Worm (Caenorhabditis elegans) whole organism, midembryonic: ENCODE data around the gene nkb-3.

Experiments used
- T22C8.4 ChIP-seq: fragments of 200-800 bp; sonication (Bioruptor generic); IDR thresholded peaks from 2 replicates; pipeline ENCODE4 v1.3.6; 2022; ENCODE audit warnings: missing genetic modification characterization, missing compliant biosample characterization
- cog-1 ChIP-seq: sonication (generic microtip); optimal IDR thresholded peaks from 2 replicates; lab custom pipeline; 2016; ENCODE audit warnings: missing genetic modification characterization, missing compliant biosample characterization
- flt-1 ChIP-seq: fragments of 200-800 bp; sonication (Bioruptor generic); IDR thresholded peaks from 2 replicates; pipeline ENCODE4 v1.3.6; 2022; ENCODE audit warnings: missing genetic modification characterization, missing compliant biosample characterization
- med-1 ChIP-seq: sonication (generic microtip); optimal IDR thresholded peaks from 2 replicates; lab custom pipeline; 2017; ENCODE audit warnings: missing genetic modification characterization, mild to moderate bottlenecking, missing compliant biosample characterization, antibody characterized with exemption, missing genetic modification reagents; ENCODE audit not compliant: insufficient read depth
- tab-1 ChIP-seq: fragments of 200-800 bp; sonication (Bioruptor generic); IDR thresholded peaks from 2 replicates; pipeline ENCODE4 v1.3.6; 2022; ENCODE audit warnings: missing genetic modification characterization, missing compliant biosample characterization

DNA sequence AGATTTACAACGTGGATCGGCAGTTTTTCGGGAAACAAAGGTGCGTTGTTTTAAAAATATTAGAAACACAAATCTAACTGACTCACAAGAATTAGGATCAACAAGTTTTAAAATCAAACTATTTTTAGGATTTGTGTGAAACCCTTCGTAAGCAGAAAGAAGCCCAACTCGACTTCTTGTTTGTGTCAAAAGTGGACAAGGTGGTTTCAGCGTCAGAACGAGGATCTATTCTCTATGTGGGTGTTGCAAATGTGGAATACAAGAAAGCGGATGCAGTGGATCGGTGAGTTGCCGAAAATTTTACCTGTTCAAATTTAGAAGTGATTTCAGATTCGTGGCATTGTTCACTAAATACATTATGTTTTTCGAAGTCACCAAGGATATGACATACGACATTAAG is 41.4 kb downstream of the nkb-3 start:
- TF ChIP-seq tab-1 (GFP tag; lab: Robert Waterston, UW) (no peak), cog-1 (no peak), T22C8.4 (no peak), flt-1 (GFP tag; lab: Robert Waterston, UW) (no peak), med-1 (GFP tag; lab: Kevin White, UChicago) (no peak)
